Fruit fly (Drosophila melanogaster): ENCODE results near the gene X11Lbeta.

DNA sequence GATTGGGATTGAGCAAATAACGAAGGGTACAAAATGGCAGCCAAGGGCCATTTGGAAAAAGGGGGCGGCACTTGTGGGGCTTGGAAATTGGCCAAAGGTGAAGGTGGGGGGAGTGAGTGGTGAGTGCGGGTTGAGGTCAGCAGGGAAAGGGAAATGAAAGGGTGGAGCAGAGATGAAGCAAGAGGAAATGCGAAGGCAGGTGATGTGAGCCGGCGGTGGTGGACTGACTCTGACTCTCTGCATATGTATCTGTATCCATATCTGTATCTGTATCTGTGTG lies 110.6 kb downstream of the X11Lbeta start:
- TF ChIP-seq Abd-B (GFP tag; optimal IDR thresholded peaks at IDR 0.05) (no peak), psq (GFP tag; optimal IDR thresholded peaks at IDR 0.05) (no peak)

Measured in whole organism, wandering third instar larva.